Worm (Caenorhabditis elegans) whole organism, L3 larva: ENCODE data around the gene gpx-6.

ENCODE experiments used
- aly-2 ChIP-seq: fragments of 150-350 bp; optimal IDR thresholded peaks from 2 replicates; lab custom pipeline; 2014; ENCODE audit warnings: missing biosample characterization, missing genetic modification characterization
- ceh-16 ChIP-seq: sonication (generic microtip); optimal IDR thresholded peaks from 2 replicates; lab custom pipeline; 2017; ENCODE audit warnings: missing biosample characterization, missing genetic modification characterization
- ceh-28 ChIP-seq: fragments of 150-350 bp; optimal IDR thresholded peaks from 2 replicates; lab custom pipeline; 2014; ENCODE audit warnings: missing biosample characterization, missing genetic modification reagents, missing genetic modification characterization
- daf-12 ChIP-seq: fragments of 150-350 bp; optimal IDR thresholded peaks from 2 replicates; lab custom pipeline; 2014; ENCODE audit warnings: missing biosample characterization, missing genetic modification reagents, missing genetic modification characterization
- egl-27 ChIP-seq: sonication (generic microtip); optimal IDR thresholded peaks from 4 replicates; lab custom pipeline; 2017; ENCODE audit warnings: missing biosample characterization, missing genetic modification reagents, missing genetic modification characterization
- egl-5 ChIP-seq: fragments of 150-350 bp; optimal IDR thresholded peaks from 2 replicates; lab custom pipeline; 2017; ENCODE audit warnings: missing biosample characterization, missing genetic modification reagents, missing genetic modification characterization, inconsistent platforms
- elt-1 ChIP-seq: fragments of 150-350 bp; optimal IDR thresholded peaks from 2 replicates; lab custom pipeline; 2014; ENCODE audit warnings: missing biosample characterization, missing genetic modification characterization
- elt-2 ChIP-seq: sonication (generic microtip); optimal IDR thresholded peaks from 2 replicates; lab custom pipeline; 2016; ENCODE audit warnings: missing genetic modification reagents, mild to moderate bottlenecking, missing genetic modification characterization, missing compliant biosample characterization
- fos-1 ChIP-seq: fragments of 150-350 bp; optimal IDR thresholded peaks from 2 replicates; lab custom pipeline; 2014; ENCODE audit warnings: missing biosample characterization, missing genetic modification characterization
- hmg-11 ChIP-seq: sonication (generic microtip); optimal IDR thresholded peaks from 2 replicates; lab custom pipeline; 2016; ENCODE audit warnings: missing genetic modification characterization, missing compliant biosample characterization
- jun-1 ChIP-seq: fragments of 150-350 bp; optimal IDR thresholded peaks from 2 replicates; lab custom pipeline; 2014; ENCODE audit warnings: missing biosample characterization, missing genetic modification reagents, missing genetic modification characterization
- lin-15B ChIP-seq: fragments of 150-350 bp; optimal IDR thresholded peaks from 2 replicates; lab custom pipeline; 2014; ENCODE audit warnings: missing biosample characterization, missing genetic modification characterization
- lin-39 ChIP-seq: fragments of 150-350 bp; optimal IDR thresholded peaks from 2 replicates; lab custom pipeline; 2018; ENCODE audit warnings: missing biosample characterization, missing genetic modification reagents, missing genetic modification characterization
- mml-1 ChIP-seq: fragments of 150-350 bp; sonication (generic microtip); optimal IDR thresholded peaks from 3 replicates; lab custom pipeline; 2014; ENCODE audit warnings: missing biosample characterization, missing genetic modification characterization
- nfya-1 ChIP-seq: sonication (generic microtip); optimal IDR thresholded peaks from 2 replicates; lab custom pipeline; 2017; ENCODE audit warnings: missing genetic modification characterization, mild to moderate bottlenecking, missing compliant biosample characterization, antibody characterized with exemption, moderate library complexity; ENCODE audit not compliant: insufficient read depth
- nhr-11 ChIP-seq: fragments of 150-350 bp; optimal IDR thresholded peaks from 2 replicates; lab custom pipeline; 2014; ENCODE audit warnings: missing biosample characterization, missing genetic modification characterization
- nhr-12 ChIP-seq: fragments of 150-350 bp; optimal IDR thresholded peaks from 2 replicates; lab custom pipeline; 2014; ENCODE audit warnings: missing biosample characterization, missing genetic modification characterization
- nhr-23 ChIP-seq: fragments of 150-350 bp; optimal IDR thresholded peaks from 2 replicates; lab custom pipeline; 2014; ENCODE audit warnings: missing biosample characterization, missing genetic modification reagents, missing genetic modification characterization
- nhr-237 ChIP-seq: fragments of 150-350 bp; optimal IDR thresholded peaks from 2 replicates; lab custom pipeline; 2014; ENCODE audit warnings: missing biosample characterization, missing genetic modification characterization
- nhr-28 ChIP-seq: fragments of 150-350 bp; optimal IDR thresholded peaks from 2 replicates; lab custom pipeline; 2014; ENCODE audit warnings: missing biosample characterization, missing genetic modification characterization
- nhr-43 ChIP-seq: sonication (generic microtip); optimal IDR thresholded peaks from 2 replicates; lab custom pipeline; 2016; ENCODE audit warnings: mild to moderate bottlenecking, missing genetic modification characterization, missing compliant biosample characterization; ENCODE audit not compliant: poor library complexity, severe bottlenecking
- nhr-76 ChIP-seq: fragments of 150-350 bp; sonication (generic microtip); optimal IDR thresholded peaks from 5 replicates; lab custom pipeline; 2014; ENCODE audit warnings: missing biosample characterization, missing genetic modification characterization
- pha-4 ChIP-seq: fragments of 150-350 bp; optimal IDR thresholded peaks from 2 replicates; lab custom pipeline; 2014; ENCODE audit warnings: missing biosample characterization, missing genetic modification reagents, missing genetic modification characterization
- sea-2 ChIP-seq: fragments of 150-350 bp; sonication (generic microtip); optimal IDR thresholded peaks from 4 replicates; lab custom pipeline; 2014; ENCODE audit warnings: missing biosample characterization, missing genetic modification reagents, missing genetic modification characterization
- tbx-2 ChIP-seq: sonication (generic microtip); optimal IDR thresholded peaks from 2 replicates; lab custom pipeline; 2016; ENCODE audit warnings: mild to moderate bottlenecking, missing genetic modification characterization, missing compliant biosample characterization
- zag-1 ChIP-seq: fragments of 150-350 bp; optimal IDR thresholded peaks from 2 replicates; lab custom pipeline; 2014; ENCODE audit warnings: missing biosample characterization, missing genetic modification characterization
- ztf-4 ChIP-seq: fragments of 150-350 bp; optimal IDR thresholded peaks from 2 replicates; lab custom pipeline; 2014; ENCODE audit warnings: missing biosample characterization, missing genetic modification characterization

Gene gpx-6

ce11 chrIV:8266024-8266949 lies 44.3 kb downstream of the gpx-6 start:
- TF ChIP-seq egl-5 (tag; lab: Kevin White, UChicago) = no peak
- TF ChIP-seq daf-12 = no peak
- no peak for TF ChIP-seq tbx-2
- TF ChIP-seq mml-1 (tag; lab: Kevin White, UChicago) = no peak
- no peak for TF ChIP-seq jun-1 (tag; lab: Kevin White, UChicago)
- TF ChIP-seq ceh-28 (tag; lab: Kevin White, UChicago) = no peak
- no peak for TF ChIP-seq nhr-12 (tag; lab: Kevin White, UChicago)
- TF ChIP-seq nhr-23 (tag; lab: Kevin White, UChicago) = no peak
- no peak for TF ChIP-seq lin-39 (tag; lab: Kevin White, UChicago)
- TF ChIP-seq aly-2 (tag; lab: Kevin White, UChicago) = no peak
- no peak for TF ChIP-seq hmg-11 (tag; lab: Kevin White, UChicago)
- no peak for TF ChIP-seq nfya-1
- no peak for TF ChIP-seq pha-4 (tag; lab: Kevin White, UChicago)
- TF ChIP-seq nhr-11 = no peak
- TF ChIP-seq lin-15B (tag; lab: Kevin White, UChicago) = no peak
- TF ChIP-seq ceh-16 = no peak
- TF ChIP-seq elt-2 (tag; lab: Kevin White, UChicago) = no peak
- no peak for TF ChIP-seq nhr-28
- no peak for TF ChIP-seq egl-27 (tag; lab: Kevin White, UChicago)

- TF ChIP-seq nfya-1 = no peak
- TF ChIP-seq nhr-76 (tag; lab: Kevin White, UChicago) = no peak
- TF ChIP-seq zag-1 = no peak
- TF ChIP-seq nhr-43 (tag; lab: Kevin White, UChicago) = no peak
- no peak for TF ChIP-seq nhr-23 (tag; lab: Kevin White, UChicago)
- TF ChIP-seq nhr-237 (tag; lab: Kevin White, UChicago) = no peak
- no peak for TF ChIP-seq elt-1 (tag; lab: Kevin White, UChicago)
- TF ChIP-seq sea-2 (GFP tag; lab: Kevin White, UChicago) = no peak
- TF ChIP-seq ztf-4 = no peak
- no peak for TF ChIP-seq fos-1 (tag; lab: Kevin White, UChicago)
These were observed 46.0 kb downstream of the gpx-6 start, which contains the start of the genes K07H8.5 and K07H8.8 for ce11 chrIV:8268024-8268423. Gene K07H8.5 (plus strand): TSS chrIV:8268324. Gene K07H8.8 (minus strand): TSS chrIV:8268412.
